Worm (Caenorhabditis elegans) whole organism, L4 larva: ENCODE measurements around the gene F35C11.4.

ENCODE experiments used
- nhr-11 ChIP-seq: fragments of 150-350 bp; optimal IDR thresholded peaks from 2 replicates; lab custom pipeline; 2014; ENCODE audit warnings: missing biosample characterization, missing genetic modification characterization
- nhr-25 ChIP-seq: sonication (generic microtip); optimal IDR thresholded peaks from 2 replicates; lab custom pipeline; 2017; ENCODE audit warnings: missing genetic modification characterization, mild to moderate bottlenecking, missing compliant biosample characterization, antibody characterized with exemption, moderate library complexity, borderline replicate concordance; ENCODE audit not compliant: insufficient read depth
- pha-4 ChIP-seq, 2 experiments: fragments of 150-350 bp in 1 of 2; fragments of 200-800 bp in 1 of 2; sonication (Bioruptor generic) in 1 of 2; IDR thresholded peaks in 1 of 2; optimal IDR thresholded peaks in 1 of 2; 2 replicates each; pipeline versions ENCODE4 v1.3.6 to Lab custom; 2014 to 2022; ENCODE audit warnings: missing genetic modification characterization in 2 of 2, missing genetic modification reagents in 2 of 2, missing biosample characterization in 1 of 2, missing compliant biosample characterization in 1 of 2
- skn-1 ChIP-seq: fragments of 150-350 bp; optimal IDR thresholded peaks from 2 replicates; lab custom pipeline; 2014; ENCODE audit warnings: missing biosample characterization, missing genetic modification characterization
- snpc-4 ChIP-seq: fragments of 150-350 bp; optimal IDR thresholded peaks from 2 replicates; lab custom pipeline; 2014; ENCODE audit warnings: missing biosample characterization, missing genetic modification characterization
- zfp-2 ChIP-seq: sonication (generic microtip); optimal IDR thresholded peaks from 2 replicates; lab custom pipeline; 2016; ENCODE audit warnings: mild to moderate bottlenecking, missing genetic modification characterization, missing compliant biosample characterization
- zip-2 ChIP-seq: fragments of 150-350 bp; optimal IDR thresholded peaks from 2 replicates; lab custom pipeline; 2014; ENCODE audit warnings: missing biosample characterization, missing genetic modification characterization
- ztf-11 ChIP-seq: fragments of 150-350 bp; optimal IDR thresholded peaks from 2 replicates; lab custom pipeline; 2014; ENCODE audit warnings: missing biosample characterization, missing genetic modification characterization

ce11 chrII:8263562-8263961, 14.8 kb downstream of the F35C11.4 start:
- no peak for TF ChIP-seq skn-1 (tag; lab: Kevin White, UChicago)
- TF ChIP-seq zfp-2 (tag; lab: Kevin White, UChicago), result no peak
- TF ChIP-seq nhr-11 (tag; lab: Kevin White, UChicago), result no peak
- TF ChIP-seq zip-2 (tag; lab: Kevin White, UChicago), result no peak
- peak; percentile 20 for TF ChIP-seq nhr-25 (tag; lab: Kevin White, UChicago)
- TF ChIP-seq snpc-4 (tag; lab: Kevin White, UChicago), result no peak
- TF ChIP-seq ztf-11, result no peak
- no peak for TF ChIP-seq pha-4 (GFP tag; IDR thresholded peaks at IDR 0.05; lab: Robert Waterston, UW)
- TF ChIP-seq pha-4 (tag; optimal IDR thresholded peaks at IDR 0.05; lab: Kevin White, UChicago), result no peak
